In the genomic region with DNA sequence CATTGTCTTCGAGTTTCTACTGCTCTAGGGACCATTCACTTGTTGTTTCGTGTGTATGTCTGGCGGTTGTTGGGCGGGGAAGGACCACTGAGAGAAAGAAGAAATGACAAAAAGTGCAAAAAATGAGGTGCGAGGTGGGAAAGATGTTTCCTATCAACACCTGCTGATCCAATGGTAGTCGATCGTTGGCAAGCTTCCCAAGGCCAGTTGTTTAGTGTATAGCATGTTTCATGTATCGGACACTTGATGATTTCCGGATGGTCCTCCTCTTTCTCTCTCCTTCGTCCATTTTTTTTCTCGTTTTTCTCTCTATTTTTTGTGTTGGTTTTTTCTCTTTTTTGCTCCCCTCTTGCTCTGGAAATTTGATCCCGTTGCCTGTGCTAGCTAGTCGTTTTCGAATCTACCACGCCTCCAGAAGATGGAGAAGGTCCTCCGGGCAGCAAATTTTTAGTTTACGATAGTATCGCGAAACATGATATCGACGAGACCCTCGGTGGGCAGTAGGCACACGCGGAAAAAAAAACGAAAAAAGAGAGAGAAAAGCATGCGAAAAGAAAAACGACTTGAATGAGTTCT, we compare ENCODE assay signal across 1 worm cellular context.
TF ChIP-seq lines count a peak whose summit lies in the region.

No protein-coding gene starts in this region.

TF ChIP-seq in whole organism, L1 larva, 84 proteins besides CTCF, POLR2A, EP300 and RAD21 (continued from another document):
- peak; percentile 18 for TF ChIP-seq rnt-1 (tag; optimal IDR thresholded peaks at IDR 0.05; lab: Kevin White, UChicago)
- no peak for TF ChIP-seq nhr-28 (tag; optimal IDR thresholded peaks at IDR 0.05; lab: Kevin White, UChicago)
- TF ChIP-seq Y116A8C.19 (tag; optimal IDR thresholded peaks at IDR 0.05; lab: Kevin White, UChicago; ENCODE audit: borderline replicate concordance) = no peak
- TF ChIP-seq unc-86 (tag; optimal IDR thresholded peaks at IDR 0.05; lab: Kevin White, UChicago) = no peak
- TF ChIP-seq nhr-11 (tag; optimal IDR thresholded peaks at IDR 0.05; lab: Kevin White, UChicago) = no peak
- no peak for TF ChIP-seq lin-13 (GFP tag; optimal IDR thresholded peaks at IDR 0.05; lab: Kevin White, UChicago)
- no peak for TF ChIP-seq hpl-2 (GFP tag; optimal IDR thresholded peaks at IDR 0.05; lab: Kevin White, UChicago)
- no peak for TF ChIP-seq nhr-90 (tag; optimal IDR thresholded peaks at IDR 0.05; lab: Kevin White, UChicago; ENCODE audit: poor library complexity)
- no peak for TF ChIP-seq aha-1 (tag; optimal IDR thresholded peaks at IDR 0.05; lab: Kevin White, UChicago)
- TF ChIP-seq ceh-8 (GFP tag; optimal IDR thresholded peaks at IDR 0.05; lab: Kevin White, UChicago) = no peak
- TF ChIP-seq irx-1 (tag; optimal IDR thresholded peaks at IDR 0.05; lab: Kevin White, UChicago) = no peak
- TF ChIP-seq blmp-1 (tag; optimal IDR thresholded peaks at IDR 0.05; lab: Kevin White, UChicago) = no peak
- no peak for TF ChIP-seq mep-1 (tag; optimal IDR thresholded peaks at IDR 0.05; lab: Kevin White, UChicago)
- TF ChIP-seq efl-3 (GFP tag; optimal IDR thresholded peaks at IDR 0.05; lab: Kevin White, UChicago) = no peak
- TF ChIP-seq lin-39 (tag; optimal IDR thresholded peaks at IDR 0.05; lab: Kevin White, UChicago) = no peak
- no peak for TF ChIP-seq ztf-4 (tag; optimal IDR thresholded peaks at IDR 0.05; lab: Kevin White, UChicago)
- TF ChIP-seq egl-13 (tag; optimal IDR thresholded peaks at IDR 0.05; lab: Kevin White, UChicago) = no peak
- no peak for TF ChIP-seq zag-1 (tag; optimal IDR thresholded peaks at IDR 0.05; lab: Kevin White, UChicago)
- no peak for TF ChIP-seq C34B4.2 (tag; optimal IDR thresholded peaks at IDR 0.05; lab: Kevin White, UChicago)
- TF ChIP-seq fkh-8 (tag; optimal IDR thresholded peaks at IDR 0.05; lab: Kevin White, UChicago) = no peak
- TF ChIP-seq ets-5 (GFP tag; IDR thresholded peaks at IDR 0.05; lab: Robert Waterston, UW) = no peak
- no peak for TF ChIP-seq pag-3 (tag; optimal IDR thresholded peaks at IDR 0.05; lab: Kevin White, UChicago; ENCODE audit: borderline replicate concordance, insufficient read depth)
- no peak for TF ChIP-seq mdl-1 (tag; optimal IDR thresholded peaks at IDR 0.05; lab: Kevin White, UChicago)
- TF ChIP-seq ceh-88 (GFP tag; IDR thresholded peaks at IDR 0.05; lab: Robert Waterston, UW) = no peak
- no peak for TF ChIP-seq snu-23 (GFP tag; optimal IDR thresholded peaks at IDR 0.05; lab: Kevin White, UChicago)
- TF ChIP-seq elt-3 (tag; optimal IDR thresholded peaks at IDR 0.05; lab: Kevin White, UChicago) = no peak
- no peak for TF ChIP-seq mab-9 (GFP tag; IDR thresholded peaks at IDR 0.05; lab: Robert Waterston, UW)
- peak in 1 of 2 experiments; percentile 19 for TF ChIP-seq lsy-2 (tag; optimal IDR thresholded peaks at IDR 0.05; lab: Kevin White, UChicago)
- TF ChIP-seq isw-1 (GFP tag; IDR thresholded peaks at IDR 0.05; lab: Robert Waterston, UW) = no peak
- TF ChIP-seq sox-4 (tag; optimal IDR thresholded peaks at IDR 0.05; lab: Kevin White, UChicago) = no peak
- peak; percentile 40 for TF ChIP-seq fkh-4 (tag; optimal IDR thresholded peaks at IDR 0.05; lab: Kevin White, UChicago; ENCODE audit: borderline replicate concordance)
- TF ChIP-seq efl-1 (optimal IDR thresholded peaks at IDR 0.05; lab: Kevin White, UChicago) = no peak
- TF ChIP-seq efl-1 (GFP tag; optimal IDR thresholded peaks at IDR 0.05 in 1 of 2; lab: Kevin White, UChicago) = peak in 1 of 2 experiments; percentile 10
- peak in 1 of 3 experiments; percentile 3 for TF ChIP-seq ceh-82 (tag; optimal IDR thresholded peaks at IDR 0.05; lab: Kevin White, UChicago)
- TF ChIP-seq unc-30 (tag; optimal IDR thresholded peaks at IDR 0.05; lab: Kevin White, UChicago) = no peak
- no peak for TF ChIP-seq nhr-85 (tag; lab: Kevin White, UChicago)
- peak; percentile 63 for TF ChIP-seq lin-14 (GFP tag; optimal IDR thresholded peaks at IDR 0.05; lab: Kevin White, UChicago)
- TF ChIP-seq nhr-77 (tag; optimal IDR thresholded peaks at IDR 0.05; lab: Kevin White, UChicago) = no peak
- no peak for TF ChIP-seq F16B12.6 (tag; optimal IDR thresholded peaks at IDR 0.05; lab: Kevin White, UChicago)
- no peak for TF ChIP-seq nhr-76 (tag; optimal IDR thresholded peaks at IDR 0.05; lab: Kevin White, UChicago)
- TF ChIP-seq tbx-2 (tag; optimal IDR thresholded peaks at IDR 0.05; lab: Kevin White, UChicago) = peak; percentile 8
- TF ChIP-seq nhr-20 (tag; optimal IDR thresholded peaks at IDR 0.05; lab: Kevin White, UChicago) = no peak
- no peak for TF ChIP-seq lin-15B (tag; optimal IDR thresholded peaks at IDR 0.05; lab: Kevin White, UChicago)
- TF ChIP-seq mef-2 (tag; optimal IDR thresholded peaks at IDR 0.05; lab: Kevin White, UChicago) = no peak
- TF ChIP-seq fkh-10 (GFP tag; optimal IDR thresholded peaks at IDR 0.05; lab: Kevin White, UChicago) = no peak
- no peak; the same call in 1 of the 2 replicates for TF ChIP-seq nhr-19 (GFP tag; conservative IDR thresholded peaks at IDR 0.05; lab: Robert Waterston, UW)
- no peak for TF ChIP-seq xbp-1 (tag; optimal IDR thresholded peaks at IDR 0.05; lab: Kevin White, UChicago)
- TF ChIP-seq nhr-84 (tag; optimal IDR thresholded peaks at IDR 0.05; lab: Kevin White, UChicago) = no peak
- no peak for TF ChIP-seq C16A3.4 (tag; optimal IDR thresholded peaks at IDR 0.05; lab: Kevin White, UChicago)
- no peak for TF ChIP-seq unc-62 (GFP tag; optimal IDR thresholded peaks at IDR 0.05; lab: Kevin White, UChicago)
- TF ChIP-seq dsc-1 (tag; optimal IDR thresholded peaks at IDR 0.05; lab: Kevin White, UChicago) = peak; percentile 80
- TF ChIP-seq unc-130 (tag; optimal IDR thresholded peaks at IDR 0.05; lab: Kevin White, UChicago) = peak; percentile 39
- TF ChIP-seq nhr-12 (tag; optimal IDR thresholded peaks at IDR 0.05; lab: Kevin White, UChicago) = no peak
- no peak for TF ChIP-seq jun-1 (tag; optimal IDR thresholded peaks at IDR 0.05; lab: Kevin White, UChicago)
- no peak for TF ChIP-seq ceh-90 (tag; optimal IDR thresholded peaks at IDR 0.05; lab: Kevin White, UChicago)
- TF ChIP-seq grh-1 (GFP tag; IDR thresholded peaks at IDR 0.05; lab: Robert Waterston, UW) = no peak
- no peak for TF ChIP-seq hlh-4 (tag; optimal IDR thresholded peaks at IDR 0.05; lab: Kevin White, UChicago)
- peak; percentile 51 for TF ChIP-seq nhr-71 (tag; optimal IDR thresholded peaks at IDR 0.05; lab: Kevin White, UChicago)
- TF ChIP-seq lir-3 (tag; optimal IDR thresholded peaks at IDR 0.05; lab: Kevin White, UChicago; ENCODE audit: poor library complexity) = no peak
- TF ChIP-seq dpl-1 (GFP tag; optimal IDR thresholded peaks at IDR 0.05; lab: Kevin White, UChicago) = no peak
- no peak for TF ChIP-seq nhr-237 (tag; optimal IDR thresholded peaks at IDR 0.05; lab: Kevin White, UChicago)
